Fruit fly (Drosophila melanogaster) whole organism, adult: ENCODE results near the gene Phs.

Source experiments
- CG11617 ChIP-seq: fragments of 200-800 bp; sonication (Bioruptor generic); optimal IDR thresholded peaks from 2 replicates; lab custom pipeline; 2017; ENCODE audit warnings: mild to moderate bottlenecking, missing biosample characterization, missing genetic modification reagents, missing genetic modification characterization
- CG12768 ChIP-seq: fragments of 200-800 bp; sonication (Bioruptor generic); optimal IDR thresholded peaks from 2 replicates; lab custom pipeline; 2017; ENCODE audit warnings: missing biosample characterization, missing genetic modification characterization, mild to moderate bottlenecking, moderate library complexity, missing genetic modification reagents
- CG14711 ChIP-seq: fragments of 200-800 bp; sonication (Bioruptor generic); optimal IDR thresholded peaks from 2 replicates; lab custom pipeline; 2018; ENCODE audit warnings: missing biosample characterization, mild to moderate bottlenecking, missing genetic modification characterization, moderate library complexity
- CG1620 ChIP-seq: fragments of 200-800 bp; sonication (Bioruptor generic); optimal IDR thresholded peaks from 2 replicates; lab custom pipeline; 2016; ENCODE audit warnings: missing biosample characterization, missing genetic modification characterization
- CG33017 ChIP-seq: fragments of 200-800 bp; sonication (Bioruptor generic); optimal IDR thresholded peaks from 2 replicates; lab custom pipeline; 2018; ENCODE audit warnings: missing biosample characterization, mild to moderate bottlenecking, missing genetic modification characterization, moderate library complexity
- CG7045 ChIP-seq: fragments of 200-800 bp; sonication (Bioruptor generic); optimal IDR thresholded peaks from 2 replicates; lab custom pipeline; 2017; ENCODE audit warnings: missing biosample characterization, mild to moderate bottlenecking, missing genetic modification characterization
- CG7101 ChIP-seq: fragments of 200-800 bp; sonication (Bioruptor generic); optimal IDR thresholded peaks from 2 replicates; lab custom pipeline; 2018; ENCODE audit warnings: missing biosample characterization, mild to moderate bottlenecking, missing genetic modification characterization, moderate library complexity
- Clk ChIP-seq: fragments of 200-800 bp; sonication (Bioruptor generic); optimal IDR thresholded peaks from 2 replicates; lab custom pipeline; 2017; ENCODE audit warnings: missing biosample characterization, missing genetic modification characterization
- Crg-1 ChIP-seq: fragments of 200-800 bp; sonication (Bioruptor generic); optimal IDR thresholded peaks from 2 replicates; lab custom pipeline; 2016; ENCODE audit warnings: missing biosample characterization, missing genetic modification characterization
- Hr96 ChIP-seq: fragments of 200-800 bp; sonication (Bioruptor generic); optimal IDR thresholded peaks from 2 replicates; lab custom pipeline; 2016; ENCODE audit warnings: missing biosample characterization, missing genetic modification characterization
- Mnt ChIP-seq: fragments of 200-800 bp; sonication (Bioruptor generic); optimal IDR thresholded peaks from 2 replicates; lab custom pipeline; 2016; ENCODE audit warnings: missing biosample characterization, mild to moderate bottlenecking, missing genetic modification characterization
- bab1 ChIP-seq: fragments of 200-800 bp; sonication (Bioruptor generic); optimal IDR thresholded peaks from 3 replicates; lab custom pipeline; 2019; ENCODE audit warnings: missing biosample characterization, mild to moderate bottlenecking, missing genetic modification characterization, moderate library complexity
- cic ChIP-seq: fragments of 200-800 bp; sonication (Bioruptor generic); optimal IDR thresholded peaks from 2 replicates; lab custom pipeline; 2017; ENCODE audit warnings: missing biosample characterization, mild to moderate bottlenecking, missing genetic modification characterization, moderate library complexity
- cnc ChIP-seq, 2 experiments: fragments of >200 bp; optimal IDR thresholded peaks; 2 replicates each; lab custom pipeline; 2017
- kay ChIP-seq: fragments of 200-800 bp; sonication (Bioruptor generic); peaks from one replicate; lab custom pipeline; 2016; ENCODE audit warnings: missing biosample characterization, missing genetic modification characterization, borderline replicate concordance
- ovo ChIP-seq: fragments of 200-800 bp; sonication (Bioruptor generic); optimal IDR thresholded peaks from 2 replicates; lab custom pipeline; 2016; ENCODE audit warnings: missing biosample characterization, missing genetic modification characterization
- pad ChIP-seq: fragments of 200-800 bp; sonication (Bioruptor generic); optimal IDR thresholded peaks from 3 replicates; lab custom pipeline; 2017; ENCODE audit warnings: missing biosample characterization, missing genetic modification characterization, mild to moderate bottlenecking, moderate library complexity, missing genetic modification reagents
- tj ChIP-seq: fragments of 200-800 bp; sonication (Bioruptor generic); optimal IDR thresholded peaks from 3 replicates; lab custom pipeline; 2017; ENCODE audit warnings: missing biosample characterization, mild to moderate bottlenecking, missing genetic modification characterization, moderate library complexity
- toe ChIP-seq: fragments of 200-800 bp; sonication (Bioruptor generic); optimal IDR thresholded peaks from 2 replicates; lab custom pipeline; 2016; ENCODE audit warnings: missing biosample characterization, missing genetic modification characterization

The Phs gene

DNA sequence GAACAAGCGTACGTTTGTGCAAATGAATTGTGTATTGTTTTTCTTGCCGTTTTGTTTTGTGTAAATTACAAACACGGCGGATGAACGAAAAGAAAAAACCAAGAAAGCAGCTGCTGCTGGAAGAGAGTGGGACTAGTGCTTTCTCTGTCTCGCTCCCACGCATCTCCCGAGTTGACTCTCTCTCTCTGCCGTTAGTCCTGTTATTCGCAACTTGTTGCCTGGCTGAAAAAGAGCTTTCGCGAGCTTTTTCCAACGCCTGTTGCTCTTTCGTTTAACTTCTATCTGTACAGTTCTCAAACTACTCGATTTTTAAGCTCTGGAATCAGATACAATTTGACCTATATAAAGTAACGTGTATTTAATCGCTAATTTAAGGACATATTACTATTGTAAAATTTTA is 26.3 kb upstream of the Phs start:
- TF ChIP-seq CG14711: no peak
- TF ChIP-seq ovo (GFP tag; lab: Kevin White, UChicago): peak; percentile 17
- no peak for TF ChIP-seq CG11617
- TF ChIP-seq CG7101 (tag; lab: Kevin White, UChicago): no peak
- no peak for TF ChIP-seq cnc (optimal IDR thresholded peaks at IDR 0.05; lab: Kevin White, UChicago)
- TF ChIP-seq kay (GFP tag; lab: Kevin White, UChicago): no peak

- no peak for TF ChIP-seq CG33017 (tag; lab: Kevin White, UChicago)
- TF ChIP-seq CG7101 (tag; lab: Kevin White, UChicago): no peak
- peak; percentile 8 for TF ChIP-seq kay (GFP tag; lab: Kevin White, UChicago)
- TF ChIP-seq tj (GFP tag; lab: Kevin White, UChicago): no peak
- no peak for TF ChIP-seq CG11617
- peak; percentile 4 for TF ChIP-seq CG12768 (GFP tag; lab: Kevin White, UChicago)
Measured at dm6 chr3L:15594093-15594653, 25.5 kb upstream of the Phs start.

DNA sequence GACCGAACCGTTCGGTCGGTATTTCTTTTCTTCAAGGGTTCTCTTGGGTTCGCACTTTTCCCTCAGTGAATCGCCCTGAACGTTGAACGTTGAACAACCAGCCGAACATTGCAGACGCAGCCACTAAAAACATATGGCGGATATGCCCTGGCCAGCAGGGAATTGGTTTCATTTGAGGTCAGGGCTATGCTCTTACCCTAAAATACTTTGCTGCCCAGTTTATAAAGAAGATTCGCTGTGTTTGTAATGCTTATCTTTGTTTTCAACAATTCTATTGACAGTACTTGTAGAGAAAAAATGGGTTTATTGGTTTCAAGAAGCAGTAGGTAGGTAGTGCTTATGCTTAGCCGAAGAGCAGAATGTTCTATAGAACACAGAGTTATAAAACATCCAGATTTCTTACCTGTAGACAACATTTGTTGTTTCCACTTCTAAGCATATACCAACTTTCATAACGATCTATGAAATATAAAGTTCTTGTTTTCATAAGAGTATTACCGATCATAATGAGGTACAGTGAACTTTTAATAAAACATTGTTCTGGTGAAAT is 24.5 kb upstream of the Phs start:
- peak; percentile 35 for TF ChIP-seq CG12768 (GFP tag; lab: Kevin White, UChicago)
- TF ChIP-seq CG1620 (GFP tag; lab: Kevin White, UChicago): no peak
- TF ChIP-seq Hr96 (GFP tag; lab: Kevin White, UChicago): no peak

- TF ChIP-seq tj (GFP tag; lab: Kevin White, UChicago): peak; percentile 70
- no peak for TF ChIP-seq cic (GFP tag; lab: Kevin White, UChicago)
Measured at dm6 chr3L:15595980-15596379, 23.7 kb upstream of the Phs start.

DNA sequence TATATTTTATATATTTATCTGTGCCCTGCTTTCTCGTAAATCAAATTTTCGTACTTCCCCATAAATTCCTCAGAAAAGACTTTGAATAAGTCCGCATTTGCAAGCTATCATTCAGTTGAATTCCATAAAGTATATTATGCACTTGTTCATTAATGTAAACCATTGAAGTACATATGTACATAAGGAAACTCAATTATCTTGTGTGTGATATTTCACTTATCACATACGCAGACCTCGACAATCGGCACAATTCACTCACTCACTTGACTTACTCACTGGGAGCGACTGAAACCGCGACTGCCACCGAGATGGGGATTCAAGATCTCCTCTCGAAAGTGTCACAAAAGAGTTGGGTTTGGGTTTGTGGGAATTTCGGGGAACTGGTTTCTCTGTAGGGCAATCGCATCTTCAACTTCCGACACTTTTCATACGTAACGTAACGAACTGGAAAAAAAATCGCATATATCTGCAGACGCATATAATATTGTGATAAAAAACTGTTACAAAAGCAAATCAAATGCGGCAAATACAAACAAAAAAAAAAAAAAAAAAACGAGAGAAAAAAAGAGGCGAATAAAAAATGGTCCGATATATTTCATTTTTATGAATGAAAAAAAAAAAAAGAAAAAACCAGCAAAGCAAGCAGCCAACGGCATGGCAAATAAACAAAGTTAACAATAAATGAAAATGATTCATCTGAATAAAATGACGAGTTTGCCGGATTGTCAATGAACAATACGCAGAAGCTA is 22.5 kb upstream of the Phs start:
- TF ChIP-seq Hr96 (GFP tag; lab: Kevin White, UChicago): no peak
- TF ChIP-seq toe (GFP tag; lab: Kevin White, UChicago): no peak
- TF ChIP-seq kay (GFP tag; lab: Kevin White, UChicago): peak; percentile 78

dm6 chr3L:15597945-15598344 is 21.8 kb upstream of the Phs start:
- no peak for TF ChIP-seq CG12768 (GFP tag; lab: Kevin White, UChicago)
- TF ChIP-seq bab1 (GFP tag; lab: Kevin White, UChicago): no peak
- TF ChIP-seq CG11617: no peak
- TF ChIP-seq CG33017 (tag; lab: Kevin White, UChicago): no peak
- TF ChIP-seq cnc (optimal IDR thresholded peaks at IDR 0.05; lab: Kevin White, UChicago): no peak
- no peak for TF ChIP-seq ovo (GFP tag; lab: Kevin White, UChicago)
- no peak for TF ChIP-seq tj (GFP tag; lab: Kevin White, UChicago)
- TF ChIP-seq cic (GFP tag; lab: Kevin White, UChicago): no peak
- TF ChIP-seq CG7101 (tag; lab: Kevin White, UChicago): no peak
- no peak for TF ChIP-seq pad
- TF ChIP-seq CG1620 (GFP tag; lab: Kevin White, UChicago): no peak
- TF ChIP-seq Hr96 (GFP tag; lab: Kevin White, UChicago): no peak
- no peak for TF ChIP-seq Mnt (GFP tag; lab: Kevin White, UChicago)
- no peak for TF ChIP-seq Crg-1 (GFP tag; lab: Kevin White, UChicago)
- TF ChIP-seq CG14711: no peak

- no peak for TF ChIP-seq toe (GFP tag; lab: Kevin White, UChicago)
- no peak for TF ChIP-seq cic (GFP tag; lab: Kevin White, UChicago)
- no peak for TF ChIP-seq CG14711
- no peak for TF ChIP-seq Clk (GFP tag; lab: Kevin White, UChicago)
- no peak for TF ChIP-seq CG7045 (GFP tag; lab: Kevin White, UChicago)
- no peak for TF ChIP-seq CG12768 (GFP tag; lab: Kevin White, UChicago)
- no peak for TF ChIP-seq Hr96 (GFP tag; lab: Kevin White, UChicago)
- no peak for TF ChIP-seq Mnt (GFP tag; lab: Kevin White, UChicago)
- TF ChIP-seq cnc (optimal IDR thresholded peaks at IDR 0.05; lab: Kevin White, UChicago): no peak
- TF ChIP-seq Crg-1 (GFP tag; lab: Kevin White, UChicago): no peak
- TF ChIP-seq tj (GFP tag; lab: Kevin White, UChicago): no peak
- TF ChIP-seq ovo (GFP tag; lab: Kevin White, UChicago): no peak
- TF ChIP-seq pad: no peak
- no peak for TF ChIP-seq CG11617
Measured at dm6 chr3L:15599190-15599589, 20.5 kb upstream of the Phs start.
